Worm (Caenorhabditis elegans): ENCODE measurements around the gene pycr-1.
A peak's percentile ranks its signal among the peaks of the same experiment; 100 is the strongest.

pycr-1 gene

DNA sequence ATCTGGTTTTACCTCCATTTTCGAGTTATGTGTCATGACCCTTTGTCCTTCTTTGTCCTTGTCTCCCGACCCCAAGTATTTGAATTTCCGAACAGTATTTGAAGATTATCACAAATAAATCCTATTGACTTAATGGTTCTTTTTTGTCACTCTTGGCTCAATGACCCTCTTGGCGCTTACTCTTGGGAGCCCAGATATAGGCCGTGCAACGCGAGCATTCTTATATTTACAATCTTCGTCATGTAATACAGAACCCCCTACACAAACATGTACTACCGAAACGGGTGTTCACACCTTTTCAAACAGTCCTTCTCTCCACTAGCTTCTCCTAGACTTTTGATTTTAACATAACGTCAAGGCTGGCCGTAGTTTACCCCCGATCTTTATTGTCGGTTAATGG lies 2.9 kb upstream of the pycr-1 start, which contains the start of gene M153.5:
Gene M153.5 (plus strand): TSS at position 301 of the 400 bp plus-strand sequence.
- TF ChIP-seq sox-4 (tag; optimal IDR thresholded peaks at IDR 0.05) (no peak), ceh-18 (tag; optimal IDR thresholded peaks at IDR 0.05) (no peak), pag-3 (tag; optimal IDR thresholded peaks at IDR 0.05; ENCODE audit: borderline replicate concordance) (no peak), unc-3 (GFP tag; conservative IDR thresholded peaks at IDR 0.05) (no peak), unc-3 (tag; optimal IDR thresholded peaks at IDR 0.05) (no peak), madf-2 (tag; optimal IDR thresholded peaks at IDR 0.05) (no peak), nhr-232 (tag; optimal IDR thresholded peaks at IDR 0.05) (no peak)

- TF ChIP-seq ref-2 (tag; optimal IDR thresholded peaks at IDR 0.05) (no peak), unc-55 (GFP tag; optimal IDR thresholded peaks at IDR 0.05) (no peak), ceh-31 (tag; optimal IDR thresholded peaks at IDR 0.05) (no peak), ceh-19 (GFP tag; optimal IDR thresholded peaks at IDR 0.05) (no peak), odd-2 (tag; optimal IDR thresholded peaks at IDR 0.05) (no peak), ceh-48 (tag; optimal IDR thresholded peaks at IDR 0.05) (no peak), mec-3 (tag; optimal IDR thresholded peaks at IDR 0.05; ENCODE audit: borderline replicate concordance) (no peak), syd-9 (tag; optimal IDR thresholded peaks at IDR 0.05) (no peak), pqm-1 (tag; optimal IDR thresholded peaks at IDR 0.05) (no peak), fkh-10 (GFP tag; optimal IDR thresholded peaks at IDR 0.05) (no peak), sdc-2 (tag; optimal IDR thresholded peaks at IDR 0.05) (no peak), pag-3 (tag; optimal IDR thresholded peaks at IDR 0.05; ENCODE audit: borderline replicate concordance) (no peak), ceh-24 (tag; optimal IDR thresholded peaks at IDR 0.05) (no peak), madf-2 (tag; optimal IDR thresholded peaks at IDR 0.05) (no peak), hlh-8 (tag; optimal IDR thresholded peaks at IDR 0.05) (no peak), lim-6 (tag; optimal IDR thresholded peaks at IDR 0.05) (no peak), pha-2 (tag; optimal IDR thresholded peaks at IDR 0.05) (no peak)
These were observed 713 bp upstream of the pycr-1 start for ce11 chrX:12145919-12146318.

DNA sequence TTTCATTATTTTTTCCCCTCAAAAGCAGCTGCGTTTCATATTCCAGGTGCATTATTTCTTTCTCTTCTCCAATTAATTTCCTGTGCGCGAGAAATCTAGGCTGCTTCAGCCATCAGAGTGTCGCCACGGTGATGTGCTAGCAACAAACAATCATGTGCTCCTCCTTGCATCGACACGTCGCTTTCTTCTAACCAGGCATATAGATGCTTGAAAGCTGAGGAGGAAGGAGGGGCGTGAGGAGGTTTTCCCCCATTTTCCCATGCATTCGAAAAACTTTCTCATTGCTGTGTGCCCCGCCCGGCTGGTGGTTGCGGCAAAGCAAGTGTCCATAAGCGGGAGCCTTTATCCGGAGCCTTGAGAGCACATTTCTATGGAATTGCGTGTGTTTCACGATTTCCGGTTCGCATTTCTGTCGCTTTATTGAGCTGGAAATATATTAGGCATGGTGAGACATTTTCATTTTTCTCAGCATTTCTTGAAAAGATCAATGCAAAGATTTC lies 3.1 kb downstream of the pycr-1 start, which contains the start of gene znf-474:
Gene znf-474 (plus strand): TSS at position 287 of the 500 bp plus-strand sequence.
- no peak for TF ChIP-seq C08G9.2 (tag; optimal IDR thresholded peaks at IDR 0.05)
- peak; percentile 6 for TF ChIP-seq ceh-14 (tag; optimal IDR thresholded peaks at IDR 0.05)

ce11 chrX:12154055-12154898 lies 7.6 kb downstream of the pycr-1 start, which contains the start of gene mfsd-11:
Gene mfsd-11, minus strand, starts transcription at chrX:12154105.
- TF ChIP-seq elt-2 (tag; optimal IDR thresholded peaks at IDR 0.05) (peak; percentile 65), pax-1 (tag; optimal IDR thresholded peaks at IDR 0.05) (no peak)

- TF ChIP-seq ceh-18 (tag; optimal IDR thresholded peaks at IDR 0.05) (peak; percentile 0), rnt-1 (tag; optimal IDR thresholded peaks at IDR 0.05) (peak; percentile 4), ttx-3 (tag; optimal IDR thresholded peaks at IDR 0.05) (no peak), hlh-8 (tag; optimal IDR thresholded peaks at IDR 0.05) (no peak), unc-55 (GFP tag; optimal IDR thresholded peaks at IDR 0.05) (peak; percentile 22), nhr-232 (tag; optimal IDR thresholded peaks at IDR 0.05) (no peak)
These were observed 12.0 kb downstream of the pycr-1 start for ce11 chrX:12158641-12159040.

ce11 chrX:12160002-12160690 lies 13.5 kb downstream of the pycr-1 start, which contains the start of gene F57G12.2:
Gene F57G12.2, minus strand, starts transcription at chrX:12160052.
- TF ChIP-seq zip-5 (tag; optimal IDR thresholded peaks at IDR 0.05) (no peak), ceh-34 (tag; optimal IDR thresholded peaks at IDR 0.05) (no peak), ceh-48 (tag; optimal IDR thresholded peaks at IDR 0.05) (no peak), pag-3 (tag; optimal IDR thresholded peaks at IDR 0.05; ENCODE audit: borderline replicate concordance) (no peak), lin-11 (tag; optimal IDR thresholded peaks at IDR 0.05) (no peak), ceh-2 (tag; optimal IDR thresholded peaks at IDR 0.05) (no peak), dmd-4 (tag; optimal IDR thresholded peaks at IDR 0.05; ENCODE audit: borderline replicate concordance) (no peak), ceh-45 (GFP tag; IDR thresholded peaks at IDR 0.05) (no peak), unc-86 (tag; optimal IDR thresholded peaks at IDR 0.05) (no peak), pax-1 (tag; optimal IDR thresholded peaks at IDR 0.05) (no peak), eyg-1 (tag; optimal IDR thresholded peaks at IDR 0.05) (no peak), T23F11.4 (GFP tag; optimal IDR thresholded peaks at IDR 0.05) (no peak), nhr-232 (tag; optimal IDR thresholded peaks at IDR 0.05) (no peak), elt-2 (tag; optimal IDR thresholded peaks at IDR 0.05) (no peak), syd-9 (tag; optimal IDR thresholded peaks at IDR 0.05) (no peak), ama-1 (optimal IDR thresholded peaks at IDR 0.05) (no peak), ceh-18 (tag; optimal IDR thresholded peaks at IDR 0.05) (no peak), ceh-6 (GFP tag; optimal IDR thresholded peaks at IDR 0.05) (no peak)

All from whole organism, late embryonic.